Worm (Caenorhabditis elegans) whole organism, mixed stage, embryonic: ENCODE data around the gene grk-1.

Source experiments
- M03D4.4 ChIP-seq: sonication (generic microtip); optimal IDR thresholded peaks from 2 replicates; lab custom pipeline; 2017; ENCODE audit warnings: mild to moderate bottlenecking, missing genetic modification characterization, missing compliant biosample characterization
- blmp-1 ChIP-seq: fragments of 150-350 bp; optimal IDR thresholded peaks from 2 replicates; lab custom pipeline; 2014; ENCODE audit warnings: missing biosample characterization, missing genetic modification characterization
- ceh-39 ChIP-seq: fragments of 150-350 bp; optimal IDR thresholded peaks from 2 replicates; lab custom pipeline; 2014; ENCODE audit warnings: missing biosample characterization, missing genetic modification characterization
- ceh-43 ChIP-seq: fragments of 200-800 bp; sonication (Bioruptor generic); optimal IDR thresholded peaks from 2 replicates; lab custom pipeline; 2018; ENCODE audit warnings: mild to moderate bottlenecking, missing genetic modification characterization, moderate library complexity, missing compliant biosample characterization
- ces-1 ChIP-seq: fragments of 150-350 bp; optimal IDR thresholded peaks from 2 replicates; lab custom pipeline; 2014; ENCODE audit warnings: missing biosample characterization, missing genetic modification reagents, missing genetic modification characterization
- cnd-1 ChIP-seq: fragments of 200-800 bp; sonication (Bioruptor generic); optimal IDR thresholded peaks from 2 replicates; lab custom pipeline; 2018; ENCODE audit warnings: mild to moderate bottlenecking, missing genetic modification characterization, missing compliant biosample characterization
- elt-3 ChIP-seq: fragments of 150-350 bp; optimal IDR thresholded peaks from 2 replicates; lab custom pipeline; 2014; ENCODE audit warnings: missing biosample characterization, missing genetic modification characterization
- flh-1 ChIP-seq: fragments of 200-800 bp; sonication (Bioruptor generic); optimal IDR thresholded peaks from 2 replicates; lab custom pipeline; 2018; ENCODE audit warnings: mild to moderate bottlenecking, missing genetic modification characterization, moderate library complexity, missing compliant biosample characterization
- ham-2 ChIP-seq: fragments of 200-800 bp; sonication (Bioruptor generic); optimal IDR thresholded peaks from 2 replicates; lab custom pipeline; 2018; ENCODE audit warnings: mild to moderate bottlenecking, missing genetic modification characterization, missing compliant biosample characterization
- hlh-1 ChIP-seq: fragments of 150-350 bp; optimal IDR thresholded peaks from 2 replicates; lab custom pipeline; 2014; ENCODE audit warnings: missing biosample characterization, missing genetic modification reagents, missing genetic modification characterization
- lin-13 ChIP-seq: fragments of 150-350 bp; optimal IDR thresholded peaks from 2 replicates; lab custom pipeline; 2014; ENCODE audit warnings: missing biosample characterization, missing genetic modification characterization
- lin-32 ChIP-seq: fragments of 200-800 bp; sonication (Bioruptor generic); optimal IDR thresholded peaks from 2 replicates; lab custom pipeline; 2018; ENCODE audit warnings: mild to moderate bottlenecking, missing genetic modification characterization, missing compliant biosample characterization
- lsy-2 ChIP-seq: fragments of 150-350 bp; optimal IDR thresholded peaks from 2 replicates; lab custom pipeline; 2014; ENCODE audit warnings: missing biosample characterization, missing genetic modification characterization
- mep-1 ChIP-seq: fragments of 150-350 bp; optimal IDR thresholded peaks from 2 replicates; lab custom pipeline; 2017; ENCODE audit warnings: missing biosample characterization, missing genetic modification reagents, missing genetic modification characterization, inconsistent platforms
- mls-2 ChIP-seq: sonication (generic microtip); optimal IDR thresholded peaks from 2 replicates; lab custom pipeline; 2016; ENCODE audit warnings: mild to moderate bottlenecking, missing genetic modification characterization, moderate library complexity, missing compliant biosample characterization
- nhr-2 ChIP-seq: fragments of 150-350 bp; optimal IDR thresholded peaks from 2 replicates; lab custom pipeline; 2014; ENCODE audit warnings: missing biosample characterization, missing genetic modification characterization
- nhr-237 ChIP-seq: fragments of 150-350 bp; optimal IDR thresholded peaks from 2 replicates; lab custom pipeline; 2014; ENCODE audit warnings: missing biosample characterization, missing genetic modification characterization
- nhr-76 ChIP-seq: sonication (generic microtip); optimal IDR thresholded peaks from 2 replicates; lab custom pipeline; 2017; ENCODE audit warnings: missing biosample characterization, missing genetic modification characterization
- pha-4 ChIP-seq: fragments of 150-350 bp; optimal IDR thresholded peaks from 2 replicates; lab custom pipeline; 2018; ENCODE audit warnings: missing biosample characterization, missing genetic modification reagents, missing genetic modification characterization
- sem-2 ChIP-seq: fragments of 200-800 bp; sonication (Bioruptor generic); optimal IDR thresholded peaks from 2 replicates; lab custom pipeline; 2018; ENCODE audit warnings: mild to moderate bottlenecking, missing genetic modification characterization, missing compliant biosample characterization
- snpc-4 ChIP-seq: fragments of 150-350 bp; optimal IDR thresholded peaks from 2 replicates; lab custom pipeline; 2014; ENCODE audit warnings: missing biosample characterization, missing genetic modification characterization
- sptf-1 ChIP-seq: sonication (generic microtip); optimal IDR thresholded peaks from 2 replicates; lab custom pipeline; 2017; ENCODE audit warnings: mild to moderate bottlenecking, missing genetic modification characterization, moderate library complexity, missing compliant biosample characterization
- tbx-8 ChIP-seq: fragments of 200-800 bp; sonication (Bioruptor generic); optimal IDR thresholded peaks from 2 replicates; lab custom pipeline; 2018; ENCODE audit warnings: mild to moderate bottlenecking, missing genetic modification characterization, moderate library complexity, missing compliant biosample characterization
- unc-120 ChIP-seq: sonication (generic microtip); optimal IDR thresholded peaks from 2 replicates; lab custom pipeline; 2017; ENCODE audit warnings: missing genetic modification characterization, missing compliant biosample characterization; ENCODE audit not compliant: poor library complexity, severe bottlenecking
- unc-39 ChIP-seq: fragments of 150-350 bp; optimal IDR thresholded peaks from 2 replicates; lab custom pipeline; 2014; ENCODE audit warnings: missing biosample characterization, missing genetic modification characterization
- unc-62 ChIP-seq: fragments of 150-350 bp; optimal IDR thresholded peaks from 2 replicates; lab custom pipeline; 2014; ENCODE audit warnings: missing biosample characterization, missing genetic modification reagents, missing genetic modification characterization
- zip-8 ChIP-seq: fragments of 150-350 bp; optimal IDR thresholded peaks from 2 replicates; lab custom pipeline; 2014; ENCODE audit warnings: missing biosample characterization, missing genetic modification characterization
- ztf-11 ChIP-seq: fragments of 150-350 bp; optimal IDR thresholded peaks from 2 replicates; lab custom pipeline; 2014; ENCODE audit warnings: missing biosample characterization, missing genetic modification characterization

grk-1 gene

DNA sequence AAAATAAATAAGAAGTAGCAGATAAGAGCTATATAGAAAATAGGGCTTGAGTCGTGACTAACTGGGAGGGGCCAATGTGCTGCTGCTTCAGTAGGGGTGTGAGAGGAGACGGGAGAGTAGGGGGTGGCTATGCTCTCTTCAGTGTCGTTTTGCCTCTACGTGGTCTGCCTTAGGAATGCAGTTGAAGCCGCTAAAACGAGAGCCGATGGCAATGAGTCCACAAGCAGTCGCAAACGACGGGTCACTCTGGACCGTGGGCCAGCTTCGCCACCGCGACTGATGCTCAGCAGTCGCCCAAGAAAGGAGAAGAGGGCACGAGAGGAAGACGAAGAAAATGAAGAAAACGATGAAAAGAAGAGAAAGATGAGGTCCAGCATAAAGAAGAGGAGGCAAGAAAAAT, at the start of gene grk-1:
grk-1 (minus strand) TSS at position 17 of the 400 bp plus-strand sequence.
- TF ChIP-seq sem-2 (GFP tag; lab: Kevin White, UChicago) (no peak), ces-1 (peak; percentile 31)

DNA sequence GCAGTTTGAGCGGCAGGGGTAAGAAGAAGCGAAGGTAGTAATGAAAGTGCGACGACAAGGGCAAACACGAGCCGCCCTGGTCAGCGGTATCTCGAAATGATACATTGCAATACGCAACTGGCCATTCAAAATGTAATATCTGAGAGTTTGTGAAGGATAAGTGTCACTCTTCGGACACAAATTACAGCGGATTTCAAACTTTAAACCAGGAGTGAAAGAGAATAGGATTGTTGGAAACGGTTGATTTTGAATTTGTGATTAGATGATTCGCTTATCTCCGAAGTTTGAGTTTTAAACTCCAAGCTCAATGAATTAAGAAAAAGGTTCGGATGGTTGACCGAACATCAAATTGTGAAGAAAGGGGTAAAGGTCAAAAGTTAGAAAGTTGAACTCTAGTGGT, 48.3 kb upstream of the grk-1 start, which contains the start of gene ZC374.2:
ZC374.2 (minus strand) TSS at position 101 of the 400 bp plus-strand sequence.
- TF ChIP-seq flh-1 (GFP tag; lab: Kevin White, UChicago) (no peak), ztf-11 (no peak), hlh-1 (peak; percentile 34)

DNA sequence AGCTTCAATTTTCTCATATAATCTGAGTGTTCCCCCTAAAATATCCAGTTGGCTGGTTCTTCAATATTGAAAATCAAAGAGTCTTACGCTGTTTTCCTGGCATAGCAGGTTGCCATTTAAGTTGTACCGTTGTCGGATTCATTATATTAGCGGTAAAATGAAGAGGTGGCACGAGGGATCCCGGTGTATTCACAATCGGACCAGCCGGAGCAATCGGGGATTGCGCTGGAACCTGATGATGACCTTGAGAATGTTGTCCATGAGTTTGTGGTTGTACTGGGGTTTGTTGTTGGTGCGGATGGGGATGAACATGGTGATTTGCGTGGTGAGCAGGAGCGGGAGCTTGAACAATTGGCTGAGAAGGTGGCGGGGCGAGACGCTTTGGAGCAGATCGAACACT, 45.5 kb upstream of the grk-1 start:
- TF ChIP-seq lin-32 (no peak), lsy-2 (tag; lab: Kevin White, UChicago) (no peak)
- TF ChIP-seq, all 35 proteins: peak for 0

DNA sequence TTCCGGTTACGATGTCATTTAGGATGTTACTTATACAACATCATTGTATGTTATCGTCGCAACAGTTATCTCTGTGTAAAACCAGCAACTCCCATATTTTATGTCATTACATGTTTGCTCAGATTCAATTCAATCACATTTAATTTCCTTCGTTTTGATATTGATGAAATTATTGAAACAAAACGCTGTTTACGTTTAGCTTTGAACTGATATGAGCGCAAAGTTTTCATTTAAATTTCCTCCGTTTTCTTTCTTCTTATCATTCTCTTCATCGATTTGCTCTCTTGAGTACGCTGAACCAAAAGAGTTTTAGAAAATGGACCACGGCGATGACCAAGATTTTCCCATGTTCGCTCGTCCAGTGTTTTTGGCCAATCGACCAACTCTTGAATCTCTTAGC, 31.8 kb upstream of the grk-1 start, which contains the start of gene sek-6:
sek-6 (plus strand) TSS at position 315 of the 400 bp plus-strand sequence.
- TF ChIP-seq zip-8 (tag; lab: Kevin White, UChicago) (no peak), unc-120 (no peak), elt-3 (tag; lab: Kevin White, UChicago) (no peak), nhr-76 (tag; lab: Kevin White, UChicago) (no peak), unc-62 (GFP tag; lab: Kevin White, UChicago) (no peak), cnd-1 (tag; lab: Kevin White, UChicago) (no peak), unc-39 (tag; lab: Kevin White, UChicago) (no peak), pha-4 (tag; lab: Kevin White, UChicago) (no peak)

DNA sequence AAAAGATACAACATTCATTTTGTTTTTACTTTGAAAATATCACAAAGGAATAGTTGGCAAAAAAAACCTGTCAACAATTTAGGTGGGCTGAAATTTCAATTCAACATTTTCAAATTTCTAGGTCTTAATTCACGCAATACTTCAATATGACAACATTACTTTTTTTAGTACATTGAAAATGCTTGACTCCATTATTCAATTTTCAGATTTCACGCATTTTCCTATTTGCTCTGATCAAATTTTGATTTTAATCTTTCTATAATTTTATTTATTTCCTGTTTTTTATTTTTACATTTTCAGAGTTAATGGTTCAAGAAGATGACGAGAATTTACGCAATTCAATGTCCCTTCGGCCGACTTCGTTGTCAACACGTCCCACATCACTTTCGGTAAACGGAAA, 28.5 kb upstream of the grk-1 start, which contains the start of gene mkk-4:
mkk-4 (plus strand) TSS at position 301 of the 400 bp plus-strand sequence.
- TF ChIP-seq blmp-1 (tag; lab: Kevin White, UChicago) (no peak), lin-13 (no peak), flh-1 (GFP tag; lab: Kevin White, UChicago) (no peak), pha-4 (tag; lab: Kevin White, UChicago) (no peak)

DNA sequence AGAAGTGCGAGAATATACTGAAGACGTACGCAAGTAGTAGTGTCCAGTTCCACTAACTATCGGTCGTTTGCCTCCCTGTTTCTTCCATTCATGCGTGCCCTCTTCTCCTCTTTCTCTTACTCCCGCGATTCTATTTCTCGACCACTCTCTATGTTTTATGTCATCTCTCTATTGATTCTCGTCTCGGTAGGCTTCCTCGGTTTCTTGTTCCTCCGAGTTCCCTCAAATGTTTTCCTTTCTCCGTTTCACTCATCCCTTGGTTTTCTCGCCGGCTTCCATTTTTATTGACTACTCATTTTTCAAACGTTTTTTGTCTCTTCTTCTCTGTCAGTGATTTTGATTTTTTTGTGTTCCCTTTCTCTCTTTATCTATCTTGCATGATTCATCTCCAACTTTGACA, 27.3 kb upstream of the grk-1 start:
- TF ChIP-seq M03D4.4 (tag; lab: Kevin White, UChicago) (no peak), unc-120 (peak; percentile 33), ces-1 (peak; percentile 61), hlh-1 (peak; percentile 23)

DNA sequence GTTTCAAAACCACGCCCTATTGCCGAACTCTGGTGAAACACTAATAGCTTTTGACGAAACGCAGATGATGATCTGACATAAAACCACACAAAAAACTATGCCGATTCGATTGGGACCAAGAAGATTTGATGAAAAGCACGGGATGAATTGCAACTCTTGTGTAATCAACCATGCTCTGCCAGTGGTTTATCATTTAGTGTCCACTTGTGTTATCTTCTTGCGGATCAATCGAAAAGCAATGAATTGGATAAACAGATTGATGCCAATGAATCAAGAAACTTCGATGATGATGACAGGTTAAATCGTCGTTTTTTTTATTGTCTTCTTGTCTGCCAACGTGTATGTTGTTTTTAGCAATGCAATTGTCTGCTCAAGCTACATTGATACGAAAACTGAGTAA, 23.0 kb upstream of the grk-1 start, which contains the start of gene F42G10.1:
F42G10.1 (minus strand) TSS at position 151 of the 400 bp plus-strand sequence.
- TF ChIP-seq mep-1 (tag; lab: Kevin White, UChicago) (no peak), unc-120 (no peak), lsy-2 (tag; lab: Kevin White, UChicago) (no peak), snpc-4 (tag; lab: Kevin White, UChicago) (no peak), ztf-11 (no peak), mls-2 (tag; lab: Kevin White, UChicago) (no peak), unc-39 (tag; lab: Kevin White, UChicago) (no peak), lin-13 (no peak), nhr-2 (tag; lab: Kevin White, UChicago) (no peak), nhr-237 (no peak), nhr-76 (tag; lab: Kevin White, UChicago) (no peak), ceh-39 (tag; lab: Kevin White, UChicago) (no peak), unc-62 (GFP tag; lab: Kevin White, UChicago) (no peak), hlh-1 (no peak), tbx-8 (GFP tag; lab: Kevin White, UChicago) (no peak), ham-2 (no peak), ceh-43 (no peak), sptf-1 (tag; lab: Kevin White, UChicago) (no peak)
